Worm (Caenorhabditis elegans) whole organism, young adult: ENCODE measurements around the gene cyk-7.

ENCODE experiments used
- Y79H2A.3 ChIP-seq: fragments of 200-800 bp; sonication (Bioruptor generic); conservative IDR thresholded peaks from 2 replicates; pipeline ENCODE4 v1.3.6; 2022; ENCODE audit warnings: missing genetic modification reagents, missing genetic modification characterization, missing compliant biosample characterization
- ZK185.1 ChIP-seq: sonication (generic microtip); optimal IDR thresholded peaks from 2 replicates; lab custom pipeline; 2016; ENCODE audit warnings: mild to moderate bottlenecking, missing genetic modification characterization, missing compliant biosample characterization; ENCODE audit not compliant: poor library complexity, severe bottlenecking
- dox-1 ChIP-seq: fragments of 200-800 bp; sonication (Bioruptor generic); IDR thresholded peaks from 2 replicates; pipeline ENCODE4 v1.3.6; 2022; ENCODE audit warnings: missing genetic modification reagents, missing genetic modification characterization, missing compliant biosample characterization
- dpl-1 ChIP-seq: fragments of 150-350 bp; optimal IDR thresholded peaks from 2 replicates; lab custom pipeline; 2014; ENCODE audit warnings: missing biosample characterization, missing genetic modification reagents, missing genetic modification characterization
- ekl-4 ChIP-seq: fragments of 200-800 bp; sonication (Bioruptor generic); IDR thresholded peaks from 2 replicates; pipeline ENCODE4 v1.3.6; 2022; ENCODE audit warnings: missing genetic modification reagents, missing genetic modification characterization, missing compliant biosample characterization
- hmg-1.2 ChIP-seq: fragments of 200-800 bp; sonication (Bioruptor generic); IDR thresholded peaks from 2 replicates; pipeline ENCODE4 v1.3.6; 2022; ENCODE audit warnings: missing genetic modification reagents, missing genetic modification characterization, missing compliant biosample characterization
- mes-4 ChIP-seq: sonication (generic microtip); optimal IDR thresholded peaks from 2 replicates; lab custom pipeline; 2016; ENCODE audit warnings: missing genotype, missing genetic modification characterization, missing compliant biosample characterization
- snpc-3.4 ChIP-seq: sonication (generic microtip); optimal IDR thresholded peaks from 2 replicates; lab custom pipeline; 2017; ENCODE audit warnings: missing genetic modification characterization, mild to moderate bottlenecking, missing compliant biosample characterization, antibody characterized with exemption, moderate library complexity, missing genotype, missing genetic modification reagents
- sptf-2 ChIP-seq: fragments of 200-800 bp; sonication (Bioruptor generic); optimal IDR thresholded peaks from 2 replicates; lab custom pipeline; 2018; ENCODE audit warnings: mild to moderate bottlenecking, missing genetic modification characterization, missing compliant biosample characterization
- unc-130 ChIP-seq: sonication (generic microtip); optimal IDR thresholded peaks from 2 replicates; lab custom pipeline; 2016; ENCODE audit warnings: missing genetic modification reagents, missing genetic modification characterization, missing compliant biosample characterization

DNA sequence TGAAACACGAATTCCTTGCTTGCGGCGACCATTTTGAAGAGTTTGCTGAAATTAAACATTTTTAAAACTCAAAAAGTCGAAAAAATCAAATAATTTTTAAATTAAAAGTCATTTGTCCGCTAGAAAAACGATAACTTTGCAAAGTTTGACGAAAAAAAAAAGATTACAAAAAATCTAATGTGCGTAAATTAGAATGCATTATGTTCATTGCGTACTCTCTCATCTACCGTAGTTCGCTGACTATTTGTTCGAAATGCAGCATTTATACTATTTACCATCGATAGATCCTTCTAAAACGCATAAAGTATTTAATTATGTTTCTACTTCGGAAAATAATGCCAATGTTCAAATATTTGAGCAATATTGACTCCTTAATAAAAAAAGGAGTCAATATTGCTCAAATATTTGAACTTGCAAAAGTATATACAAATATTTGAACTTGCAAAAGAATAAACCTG, 19.2 kb downstream of the cyk-7 start, which contains the start of gene bath-15:
- TF ChIP-seq unc-130 (GFP tag; lab: Kevin White, UChicago) (no peak), hmg-1.2 (no peak), sptf-2 (GFP tag; lab: Kevin White, UChicago) (no peak), dox-1 (GFP tag; lab: Robert Waterston, UW) (no peak), ZK185.1 (no peak), Y79H2A.3 (GFP tag; lab: Robert Waterston, UW) (no peak), dpl-1 (GFP tag; lab: Kevin White, UChicago) (no peak), ekl-4 (GFP tag; lab: Robert Waterston, UW) (no peak), mes-4 (no peak), snpc-3.4 (tag; lab: Kevin White, UChicago) (no peak)
